Worm (Caenorhabditis elegans): ENCODE data around the gene ZK930.2.

Gene ZK930.2

ce11 chrII:11874674-11875198, 18.5 kb downstream of the ZK930.2 start, which contains the start of the genes npp-3 and top-2:
Gene npp-3, minus strand, starts transcription at chrII:11874788.
Gene top-2, plus strand, starts transcription at chrII:11875148.
- TF ChIP-seq alr-1 (tag; optimal IDR thresholded peaks at IDR 0.05; ENCODE audit: borderline replicate concordance): no peak
- TF ChIP-seq isw-1 (GFP tag; IDR thresholded peaks at IDR 0.05): peak; percentile 97
- TF ChIP-seq ceh-8 (GFP tag; optimal IDR thresholded peaks at IDR 0.05): peak; percentile 86
- TF ChIP-seq aly-2 (tag; optimal IDR thresholded peaks at IDR 0.05): peak; percentile 78
- TF ChIP-seq rnt-1 (tag; optimal IDR thresholded peaks at IDR 0.05): peak; percentile 94
- TF ChIP-seq ceh-63 (GFP tag; optimal IDR thresholded peaks at IDR 0.05): no peak
- TF ChIP-seq hlh-17 (GFP tag; optimal IDR thresholded peaks at IDR 0.05; ENCODE audit: borderline replicate concordance): no peak
- TF ChIP-seq nhr-85 (tag): peak; percentile 97
- peak; percentile 65 for TF ChIP-seq fkh-4 (tag; optimal IDR thresholded peaks at IDR 0.05; ENCODE audit: borderline replicate concordance)
- TF ChIP-seq nhr-237 (tag; optimal IDR thresholded peaks at IDR 0.05): peak; percentile 73
- TF ChIP-seq unc-30 (tag; optimal IDR thresholded peaks at IDR 0.05): no peak
- no peak for TF ChIP-seq Y116A8C.19 (tag; optimal IDR thresholded peaks at IDR 0.05; ENCODE audit: borderline replicate concordance)
- peak; percentile 3 to 22 for TF ChIP-seq egl-27 (tag; optimal IDR thresholded peaks at IDR 0.05)
- TF ChIP-seq sox-4 (tag; optimal IDR thresholded peaks at IDR 0.05): peak; percentile 69
- peak; percentile 76 for TF ChIP-seq zip-4 (GFP tag; optimal IDR thresholded peaks at IDR 0.05)
- TF ChIP-seq efl-1 (optimal IDR thresholded peaks at IDR 0.05): peak; percentile 98 to 99
- TF ChIP-seq efl-1 (GFP tag; optimal IDR thresholded peaks at IDR 0.05 in 1 of 2): peak; percentile 99 to 100
- peak; percentile 24 for TF ChIP-seq sup-37 (GFP tag; optimal IDR thresholded peaks at IDR 0.05)
- TF ChIP-seq elt-2 (tag; optimal IDR thresholded peaks at IDR 0.05): peak; percentile 56
- peak; percentile 93 for TF ChIP-seq nhr-11 (tag; optimal IDR thresholded peaks at IDR 0.05)
- TF ChIP-seq ces-1 (GFP tag; optimal IDR thresholded peaks at IDR 0.05): no peak
- TF ChIP-seq mef-2 (tag; optimal IDR thresholded peaks at IDR 0.05): peak; percentile 83
- TF ChIP-seq ceh-82 (tag; optimal IDR thresholded peaks at IDR 0.05): peak; percentile 85 to 97 (median 89)
- peak; percentile 93 for TF ChIP-seq dsc-1 (tag; optimal IDR thresholded peaks at IDR 0.05)
- TF ChIP-seq elt-3 (tag; optimal IDR thresholded peaks at IDR 0.05): peak in 4 of 6 experiments; percentile 2 to 93 (median 68)
- TF ChIP-seq hlh-4 (tag; optimal IDR thresholded peaks at IDR 0.05): no peak
- no peak for TF ChIP-seq unc-98 (GFP tag; IDR thresholded peaks at IDR 0.05)
- TF ChIP-seq skn-1 (tag; optimal IDR thresholded peaks at IDR 0.05): peak; percentile 94
- TF ChIP-seq xbp-1 (tag; optimal IDR thresholded peaks at IDR 0.05): peak; percentile 93
- no peak for TF ChIP-seq nhr-12 (tag; optimal IDR thresholded peaks at IDR 0.05)
- TF ChIP-seq nhr-28 (tag; optimal IDR thresholded peaks at IDR 0.05): no peak
- peak; percentile 89 for TF ChIP-seq grh-1 (GFP tag; IDR thresholded peaks at IDR 0.05)
- TF ChIP-seq mdl-1 (tag; optimal IDR thresholded peaks at IDR 0.05): peak in 1 of 2 experiments; percentile 83
- TF ChIP-seq fkh-10 (GFP tag; optimal IDR thresholded peaks at IDR 0.05): peak; percentile 92
- no peak for TF ChIP-seq blmp-1 (tag; optimal IDR thresholded peaks at IDR 0.05)
- peak in 1 of 2 experiments; percentile 63 for TF ChIP-seq ztf-11 (tag; optimal IDR thresholded peaks at IDR 0.05)
- TF ChIP-seq sptf-1 (tag; optimal IDR thresholded peaks at IDR 0.05): no peak
- peak; percentile 92 for TF ChIP-seq nhr-20 (tag; optimal IDR thresholded peaks at IDR 0.05)
- TF ChIP-seq lin-15B (tag; optimal IDR thresholded peaks at IDR 0.05): peak; percentile 94
- TF ChIP-seq fkh-8 (tag; optimal IDR thresholded peaks at IDR 0.05): peak; percentile 95
- no peak for TF ChIP-seq mep-1 (tag; optimal IDR thresholded peaks at IDR 0.05)
- TF ChIP-seq vab-15 (tag; optimal IDR thresholded peaks at IDR 0.05): peak; percentile 86
- no peak for TF ChIP-seq ama-1 (optimal IDR thresholded peaks at IDR 0.05)
- peak; percentile 85 for TF ChIP-seq lir-3 (tag; optimal IDR thresholded peaks at IDR 0.05; ENCODE audit: poor library complexity)
- peak; percentile 27 for TF ChIP-seq hpl-2 (GFP tag; optimal IDR thresholded peaks at IDR 0.05)
- TF ChIP-seq egl-13 (tag; optimal IDR thresholded peaks at IDR 0.05): peak; percentile 89
- no peak for TF ChIP-seq pag-3 (tag; optimal IDR thresholded peaks at IDR 0.05; ENCODE audit: borderline replicate concordance, insufficient read depth)
- TF ChIP-seq lin-14 (GFP tag; optimal IDR thresholded peaks at IDR 0.05): peak; percentile 94
- TF ChIP-seq zag-1 (tag; optimal IDR thresholded peaks at IDR 0.05): no peak
- peak; percentile 97 for TF ChIP-seq nhr-71 (tag; optimal IDR thresholded peaks at IDR 0.05)
- TF ChIP-seq C34B4.2 (tag; optimal IDR thresholded peaks at IDR 0.05): peak; percentile 17
- TF ChIP-seq nhr-76 (tag; optimal IDR thresholded peaks at IDR 0.05): peak; percentile 36

All from whole organism, L1 larva.